Fruit fly (Drosophila melanogaster) whole organism, embryonic: Measurements from ENCODE around the gene CG3224.

Source experiments
- Atf3 ChIP-seq: fragments of 200-800 bp; sonication (Bioruptor generic); optimal IDR thresholded peaks from 3 replicates; lab custom pipeline; 2016; ENCODE audit warnings: missing biosample characterization, missing genetic modification characterization
- CG1024 ChIP-seq: fragments of 200-800 bp; sonication (Bioruptor generic); IDR thresholded peaks from 2 replicates; pipeline ENCODE4 v1.3.6; 2022; ENCODE audit warnings: missing biosample characterization, missing genetic modification characterization
- CG10979 ChIP-seq: fragments of 200-800 bp; sonication (Bioruptor generic); optimal IDR thresholded peaks from 2 replicates; lab custom pipeline; 2018; ENCODE audit warnings: missing biosample characterization, mild to moderate bottlenecking, missing genetic modification characterization, moderate library complexity
- CG11696 ChIP-seq: fragments of 200-800 bp; sonication (Bioruptor generic); IDR thresholded peaks from 2 replicates; pipeline ENCODE4 v1.3.6; 2022; ENCODE audit warnings: missing biosample characterization, missing genetic modification characterization
- CG12071 ChIP-seq: fragments of 200-800 bp; sonication (Bioruptor generic); optimal IDR thresholded peaks from 3 replicates; lab custom pipeline; 2018; ENCODE audit warnings: missing biosample characterization, mild to moderate bottlenecking, missing genetic modification characterization
- CG13424 ChIP-seq: fragments of 200-800 bp; sonication (Bioruptor generic); optimal IDR thresholded peaks from 2 replicates; lab custom pipeline; 2019; ENCODE audit warnings: missing biosample characterization, mild to moderate bottlenecking, missing genetic modification characterization, moderate library complexity
- CG1602 ChIP-seq: fragments of 200-800 bp; sonication (Bioruptor generic); optimal IDR thresholded peaks from 3 replicates; lab custom pipeline; 2016; ENCODE audit warnings: missing biosample characterization, missing genetic modification characterization
- CG3065 ChIP-seq: fragments of 200-800 bp; sonication (Bioruptor generic); optimal IDR thresholded peaks from 2 replicates; lab custom pipeline; 2016; ENCODE audit warnings: missing biosample characterization, missing genetic modification characterization
- CG31441 ChIP-seq: fragments of 200-800 bp; sonication (Bioruptor generic); IDR thresholded peaks from 2 replicates; pipeline ENCODE4 v1.3.6; 2022; ENCODE audit warnings: missing biosample characterization, missing genetic modification characterization
- CG3163 ChIP-seq: fragments of 200-800 bp; sonication (Bioruptor generic); optimal IDR thresholded peaks from 3 replicates; lab custom pipeline; 2016; ENCODE audit warnings: missing biosample characterization, missing genetic modification characterization
- CG32532 ChIP-seq: fragments of 200-800 bp; sonication (Bioruptor generic); IDR thresholded peaks from 2 replicates; pipeline ENCODE4 v1.3.6; 2022; ENCODE audit warnings: missing biosample characterization, missing genetic modification characterization
- CG3281 ChIP-seq: fragments of 200-800 bp; sonication (Bioruptor generic); optimal IDR thresholded peaks from 3 replicates; lab custom pipeline; 2017; ENCODE audit warnings: missing biosample characterization, mild to moderate bottlenecking, missing genetic modification characterization
- CG34422 ChIP-seq: fragments of 200-800 bp; sonication (Bioruptor generic); IDR thresholded peaks from 3 replicates; pipeline ENCODE4 v1.3.6; 2022; ENCODE audit warnings: missing biosample characterization, missing genetic modification characterization
- CG6254 ChIP-seq: fragments of 200-800 bp; sonication (Bioruptor generic); optimal IDR thresholded peaks from 3 replicates; lab custom pipeline; 2017; ENCODE audit warnings: mild to moderate bottlenecking, missing biosample characterization, missing genetic modification reagents, missing genetic modification characterization
- CG6683 ChIP-seq: fragments of 200-800 bp; sonication (Bioruptor generic); optimal IDR thresholded peaks from 2 replicates; lab custom pipeline; 2017; ENCODE audit warnings: missing biosample characterization, mild to moderate bottlenecking, missing genetic modification characterization, missing genetic modification reagents
- CG8924 ChIP-seq: fragments of 200-800 bp; optimal IDR thresholded peaks from 3 replicates; lab custom pipeline; 2019; ENCODE audit warnings: missing biosample characterization, mild to moderate bottlenecking, missing genetic modification characterization, moderate library complexity
- CG9797 ChIP-seq: fragments of 200-800 bp; sonication (Bioruptor generic); optimal IDR thresholded peaks from 3 replicates; lab custom pipeline; 2018; ENCODE audit warnings: missing biosample characterization, mild to moderate bottlenecking, missing genetic modification characterization
- Dref ChIP-seq: fragments of 200-800 bp; sonication (Bioruptor generic); IDR thresholded peaks from 2 replicates; pipeline ENCODE4 v1.3.6; 2022; ENCODE audit warnings: missing biosample characterization, missing genetic modification characterization
- HHEX ChIP-seq: fragments of 200-800 bp; sonication (Bioruptor generic); optimal IDR thresholded peaks from 3 replicates; lab custom pipeline; 2017; ENCODE audit warnings: missing biosample characterization, mild to moderate bottlenecking, missing genetic modification characterization, missing genetic modification reagents
- Max ChIP-seq: fragments of 200-800 bp; sonication (Bioruptor generic); optimal IDR thresholded peaks from 2 replicates; lab custom pipeline; 2016; ENCODE audit warnings: missing biosample characterization, mild to moderate bottlenecking, missing genetic modification characterization
- Rx ChIP-seq: fragments of 200-800 bp; sonication (Bioruptor generic); IDR thresholded peaks from 2 replicates; pipeline ENCODE4 v1.3.6; 2022; ENCODE audit warnings: missing biosample characterization, missing genetic modification characterization
- Side ChIP-seq: fragments of 200-800 bp; sonication (Bioruptor generic); optimal IDR thresholded peaks from 2 replicates; lab custom pipeline; 2016; ENCODE audit warnings: missing biosample characterization, missing genetic modification characterization
- btn ChIP-seq: fragments of 200-800 bp; sonication (Bioruptor generic); optimal IDR thresholded peaks from 2 replicates; lab custom pipeline; 2016; ENCODE audit warnings: missing biosample characterization, missing genetic modification characterization
- caup ChIP-seq: fragments of 200-800 bp; sonication (Bioruptor generic); optimal IDR thresholded peaks from 3 replicates; lab custom pipeline; 2017; ENCODE audit warnings: missing biosample characterization, mild to moderate bottlenecking, missing genetic modification characterization, moderate library complexity; ENCODE audit not compliant: severe bottlenecking
- ci ChIP-seq: fragments of 200-800 bp; sonication (Bioruptor generic); IDR thresholded peaks from 3 replicates; pipeline ENCODE4 v1.3.6; 2022; ENCODE audit warnings: missing biosample characterization, missing genetic modification characterization
- cwo ChIP-seq: fragments of 200-800 bp; sonication (Bioruptor generic); optimal IDR thresholded peaks from 3 replicates; lab custom pipeline; 2017; ENCODE audit warnings: missing biosample characterization, missing genetic modification characterization, mild to moderate bottlenecking, moderate library complexity, missing genetic modification reagents
- dm ChIP-seq: fragments of 200-800 bp; sonication (Bioruptor generic); optimal IDR thresholded peaks from 3 replicates; lab custom pipeline; 2016; ENCODE audit warnings: missing biosample characterization, missing genetic modification characterization
- emc ChIP-seq: fragments of 200-800 bp; sonication (Bioruptor generic); optimal IDR thresholded peaks from 2 replicates; lab custom pipeline; 2016; ENCODE audit warnings: missing biosample characterization, missing genetic modification characterization
- exex ChIP-seq: fragments of 200-800 bp; sonication (Bioruptor generic); optimal IDR thresholded peaks from 4 replicates; lab custom pipeline; 2018; ENCODE audit warnings: missing biosample characterization, mild to moderate bottlenecking, missing genetic modification characterization, moderate library complexity
- eyg ChIP-seq: fragments of 200-800 bp; sonication (Bioruptor generic); optimal IDR thresholded peaks from 3 replicates; lab custom pipeline; 2016; ENCODE audit warnings: missing biosample characterization, missing genetic modification characterization
- fd96Cb ChIP-seq: fragments of 200-800 bp; sonication (Bioruptor generic); optimal IDR thresholded peaks from 2 replicates; lab custom pipeline; 2018; ENCODE audit warnings: missing biosample characterization, mild to moderate bottlenecking, missing genetic modification characterization, moderate library complexity
- gce ChIP-seq: fragments of 200-800 bp; sonication (Bioruptor generic); IDR thresholded peaks from 3 replicates; pipeline ENCODE4 v1.3.6; 2022; ENCODE audit warnings: missing biosample characterization, missing genetic modification characterization
- gcm ChIP-seq: fragments of 200-800 bp; sonication (Bioruptor generic); optimal IDR thresholded peaks from 2 replicates; lab custom pipeline; 2019; ENCODE audit warnings: missing biosample characterization, mild to moderate bottlenecking, missing genetic modification characterization, moderate library complexity
- h ChIP-seq: fragments of >200 bp; optimal IDR thresholded peaks from 2 replicates; lab custom pipeline; 2017
- inv ChIP-seq: fragments of 200-800 bp; sonication (Bioruptor generic); IDR thresholded peaks from 2 replicates; pipeline ENCODE4 v1.3.6; 2022; ENCODE audit warnings: missing biosample characterization, missing genetic modification characterization; ENCODE audit not compliant: partially characterized antibody
- kah ChIP-seq: fragments of 200-800 bp; sonication (Bioruptor generic); optimal IDR thresholded peaks from 2 replicates; lab custom pipeline; 2018; ENCODE audit warnings: missing biosample characterization, mild to moderate bottlenecking, missing genetic modification characterization
- klu ChIP-seq: fragments of 200-800 bp; sonication (Bioruptor generic); IDR thresholded peaks from 2 replicates; pipeline ENCODE4 v1.3.6; 2022; ENCODE audit warnings: missing biosample characterization, missing genetic modification characterization
- lab ChIP-seq: fragments of 200-800 bp; sonication (Bioruptor generic); optimal IDR thresholded peaks from 3 replicates; lab custom pipeline; 2017; ENCODE audit warnings: missing biosample characterization, missing genetic modification characterization, mild to moderate bottlenecking, moderate library complexity, missing genetic modification reagents
- lilli ChIP-seq: fragments of 200-800 bp; sonication (Bioruptor generic); optimal IDR thresholded peaks from 3 replicates; lab custom pipeline; 2016; ENCODE audit warnings: missing biosample characterization, missing genetic modification characterization
- maf-S ChIP-seq: fragments of 200-800 bp; sonication (Bioruptor generic); optimal IDR thresholded peaks from 2 replicates; lab custom pipeline; 2016; ENCODE audit warnings: missing biosample characterization, missing genetic modification characterization
- nerfin-1 ChIP-seq: fragments of 200-800 bp; sonication (Bioruptor generic); optimal IDR thresholded peaks from 3 replicates; lab custom pipeline; 2019; ENCODE audit warnings: missing biosample characterization, mild to moderate bottlenecking, missing genetic modification characterization, moderate library complexity
- nom ChIP-seq: fragments of 200-800 bp; sonication (Bioruptor generic); optimal IDR thresholded peaks from 2 replicates; lab custom pipeline; 2017; ENCODE audit warnings: missing biosample characterization, missing genetic modification characterization, mild to moderate bottlenecking, moderate library complexity, missing genetic modification reagents
- psq ChIP-seq: fragments of 200-800 bp; sonication (Bioruptor generic); optimal IDR thresholded peaks from 2 replicates; lab custom pipeline; 2017; ENCODE audit warnings: missing biosample characterization, missing genetic modification characterization
- sens ChIP-seq: fragments of 200-800 bp; sonication (Bioruptor generic); peaks from one replicate; lab custom pipeline; 2016; ENCODE audit warnings: missing biosample characterization, missing genetic modification characterization
- seq ChIP-seq: fragments of 200-800 bp; sonication (Bioruptor generic); IDR thresholded peaks from 2 replicates; pipeline ENCODE4 v1.3.6; 2022; ENCODE audit warnings: missing biosample characterization, missing genetic modification characterization
- sima ChIP-seq: fragments of 200-800 bp; sonication (Bioruptor generic); optimal IDR thresholded peaks from 2 replicates; lab custom pipeline; 2016; ENCODE audit warnings: missing biosample characterization, missing genetic modification characterization
- tap ChIP-seq: fragments of 200-800 bp; optimal IDR thresholded peaks from 3 replicates; lab custom pipeline; 2019; ENCODE audit warnings: missing biosample characterization, mild to moderate bottlenecking, missing genetic modification characterization, moderate library complexity
- tx ChIP-seq: fragments of 200-800 bp; sonication (Bioruptor generic); optimal IDR thresholded peaks from 2 replicates; lab custom pipeline; 2016; ENCODE audit warnings: missing biosample characterization, missing genetic modification characterization
- unc-4 ChIP-seq: fragments of 200-800 bp; sonication (Bioruptor generic); IDR thresholded peaks from 2 replicates; pipeline ENCODE4 v1.3.6; 2022; ENCODE audit warnings: missing biosample characterization, missing genetic modification characterization; ENCODE audit not compliant: partially characterized antibody
- vnd ChIP-seq: fragments of 200-800 bp; sonication (Bioruptor generic); IDR thresholded peaks from 3 replicates; pipeline ENCODE4 v1.3.6; 2022; ENCODE audit warnings: missing biosample characterization, missing genetic modification characterization; ENCODE audit not compliant: partially characterized antibody
- zen ChIP-seq: fragments of 200-800 bp; sonication (Bioruptor generic); optimal IDR thresholded peaks from 3 replicates; lab custom pipeline; 2018; ENCODE audit warnings: missing biosample characterization, mild to moderate bottlenecking, missing genetic modification characterization, moderate library complexity

CG3224 gene

DNA sequence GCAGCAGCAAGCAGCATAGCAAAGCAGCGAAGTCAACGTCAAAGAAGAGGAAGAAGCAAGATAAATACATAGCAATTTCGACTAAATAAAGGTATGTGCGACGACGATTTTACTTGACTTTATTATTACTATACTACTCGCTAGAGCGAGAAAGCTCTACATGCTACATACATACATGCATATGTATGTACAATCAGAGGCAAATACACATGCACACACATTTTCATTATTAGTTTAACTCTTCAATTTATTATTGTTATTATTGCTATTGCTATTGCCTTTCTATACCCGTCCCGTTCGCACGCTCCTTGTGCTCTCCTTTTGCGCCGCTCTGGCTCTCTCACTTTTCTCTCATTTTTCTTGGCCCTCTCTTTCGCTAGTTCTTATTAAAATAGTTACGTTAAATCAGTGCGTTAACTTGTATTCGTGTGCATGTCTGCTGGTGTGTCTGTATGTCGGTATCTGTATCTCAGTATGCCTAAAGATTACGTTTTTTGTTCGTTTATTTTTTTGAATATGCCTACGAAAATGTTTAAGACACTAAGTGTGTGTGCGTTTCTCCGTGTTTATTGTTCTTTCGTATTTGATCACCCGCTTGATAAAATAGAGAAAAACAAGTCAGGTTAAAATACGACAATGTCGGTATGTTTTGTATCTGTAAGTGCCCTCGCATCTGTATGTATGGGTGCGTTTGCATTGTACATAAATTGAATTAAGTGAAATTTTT is 39.2 kb upstream of the CG3224 start (continued):
- TF ChIP-seq gcm (no peak), CG1024 (GFP tag; lab: Robert Waterston, UW) (no peak), fd96Cb (tag; lab: Kevin White, UChicago) (no peak), CG3163 (no peak), CG31441 (GFP tag; lab: Robert Waterston, UW) (no peak), exex (peak; percentile 81), maf-S (GFP tag; lab: Kevin White, UChicago) (no peak), seq (no peak), CG3065 (GFP tag; lab: Kevin White, UChicago) (no peak), gce (GFP tag; lab: Robert Waterston, UW) (no peak), Rx (no peak), unc-4 (GFP tag; lab: Robert Waterston, UW) (no peak), eyg (GFP tag; lab: Kevin White, UChicago) (no peak), zen (tag; lab: Kevin White, UChicago) (no peak), CG1602 (no peak), emc (GFP tag; lab: Kevin White, UChicago) (no peak), cwo (GFP tag; lab: Kevin White, UChicago) (peak; percentile 12), nerfin-1 (tag; lab: Kevin White, UChicago) (no peak), caup (GFP tag; lab: Kevin White, UChicago) (peak; percentile 28), CG10979 (no peak), CG3281 (no peak), lilli (no peak), kah (GFP tag; lab: Kevin White, UChicago) (no peak), ci (GFP tag; lab: Robert Waterston, UW) (no peak), CG12071 (GFP tag; lab: Kevin White, UChicago) (no peak), CG9797 (no peak), CG6683 (GFP tag; lab: Kevin White, UChicago) (no peak), h (no peak), CG13424 (tag; lab: Kevin White, UChicago) (no peak), nom (GFP tag; lab: Kevin White, UChicago) (no peak), CG32532 (GFP tag; lab: Robert Waterston, UW) (no peak), psq (GFP tag; lab: Kevin White, UChicago) (no peak), CG6254 (GFP tag; lab: Kevin White, UChicago) (no peak), sima (GFP tag; lab: Kevin White, UChicago) (no peak), Dref (GFP tag; lab: Robert Waterston, UW) (no peak), klu (GFP tag; lab: Robert Waterston, UW) (no peak), tx (GFP tag; lab: Kevin White, UChicago) (no peak), Max (no peak), CG11696 (GFP tag; lab: Robert Waterston, UW) (no peak), HHEX (GFP tag; lab: Kevin White, UChicago) (no peak), dm (no peak), CG8924 (tag; lab: Kevin White, UChicago) (peak; percentile 71), sens (peak; percentile 74), Atf3 (GFP tag; lab: Kevin White, UChicago) (no peak), lab (GFP tag; lab: Kevin White, UChicago) (peak; percentile 8), btn (GFP tag; lab: Kevin White, UChicago) (no peak), inv (no peak), Side (no peak), tap (tag; lab: Kevin White, UChicago) (peak; percentile 6), vnd (GFP tag; lab: Robert Waterston, UW) (no peak), CG34422 (GFP tag; lab: Robert Waterston, UW) (no peak; the same call in 2 of the 3 replicates)
